Worm (Caenorhabditis elegans) whole organism, L1 larva: ENCODE data around the gene madf-4.

Source experiments
- lsy-2 ChIP-seq, 2 experiments: fragments of 150-350 bp; optimal IDR thresholded peaks; 2 replicates each; lab custom pipeline; 2014; ENCODE audit warnings: missing biosample characterization in 2 of 2, missing genetic modification characterization in 2 of 2
- ztf-4 ChIP-seq: fragments of 150-350 bp; optimal IDR thresholded peaks from 2 replicates; lab custom pipeline; 2014; ENCODE audit warnings: missing biosample characterization, missing genetic modification characterization

DNA sequence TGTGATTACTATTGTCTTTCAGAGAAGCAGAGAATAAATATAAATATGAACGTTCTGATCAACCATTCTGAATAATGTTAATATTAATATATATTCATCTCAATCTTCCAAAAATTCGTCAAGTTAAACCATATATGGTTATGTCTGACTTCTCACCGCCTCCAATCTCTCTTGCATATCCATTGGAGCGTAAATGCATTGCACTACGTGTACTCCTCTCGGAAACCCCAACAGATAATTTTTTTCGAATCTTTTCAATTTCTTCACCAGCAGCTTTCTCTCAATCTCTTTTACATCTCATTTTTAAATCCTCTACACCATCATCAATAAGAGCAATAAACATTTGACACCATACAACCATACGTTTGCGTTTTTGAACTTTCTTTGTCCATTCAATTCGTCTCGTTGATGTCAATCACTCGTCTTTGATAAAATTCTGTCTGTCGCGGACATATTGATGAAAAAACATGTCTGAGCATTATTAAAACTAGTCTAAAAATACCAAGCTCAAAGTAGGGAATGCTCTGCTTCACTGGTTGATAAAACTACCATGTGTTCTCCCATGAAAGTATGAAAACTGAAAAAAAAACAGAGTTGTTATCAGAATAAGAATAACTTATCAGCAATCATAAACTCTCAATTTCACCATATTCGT is 41.1 kb upstream of the madf-4 start:
- no peak for TF ChIP-seq ztf-4 (tag; lab: Kevin White, UChicago)
- peak; percentile 56 to 83 for TF ChIP-seq lsy-2 (tag; optimal IDR thresholded peaks at IDR 0.05; lab: Kevin White, UChicago)
